Worm (Caenorhabditis elegans) whole organism, L3 larva: ENCODE data around the gene C30F2.5.

Experiments used
- R02D3.7 ChIP-seq: fragments of 150-350 bp; optimal IDR thresholded peaks from 2 replicates; lab custom pipeline; 2014; ENCODE audit warnings: missing biosample characterization, missing genetic modification characterization
- ZK546.5 ChIP-seq: sonication (generic microtip); optimal IDR thresholded peaks from 2 replicates; lab custom pipeline; 2017; ENCODE audit warnings: missing biosample characterization, missing genetic modification characterization
- aly-2 ChIP-seq: fragments of 150-350 bp; optimal IDR thresholded peaks from 2 replicates; lab custom pipeline; 2014; ENCODE audit warnings: missing biosample characterization, missing genetic modification characterization
- ama-1 ChIP-seq: fragments of 150-350 bp; optimal IDR thresholded peaks from 2 replicates; lab custom pipeline; 2018
- ceh-28 ChIP-seq: fragments of 150-350 bp; optimal IDR thresholded peaks from 2 replicates; lab custom pipeline; 2014; ENCODE audit warnings: missing biosample characterization, missing genetic modification reagents, missing genetic modification characterization
- ceh-9 ChIP-seq: sonication (generic microtip); optimal IDR thresholded peaks from 2 replicates; lab custom pipeline; 2018; ENCODE audit warnings: missing biosample characterization, missing genetic modification characterization
- daf-12 ChIP-seq: fragments of 150-350 bp; optimal IDR thresholded peaks from 2 replicates; lab custom pipeline; 2014; ENCODE audit warnings: missing biosample characterization, missing genetic modification reagents, missing genetic modification characterization
- egl-27 ChIP-seq: sonication (generic microtip); optimal IDR thresholded peaks from 4 replicates; lab custom pipeline; 2017; ENCODE audit warnings: missing biosample characterization, missing genetic modification reagents, missing genetic modification characterization
- egl-5 ChIP-seq: fragments of 150-350 bp; optimal IDR thresholded peaks from 2 replicates; lab custom pipeline; 2017; ENCODE audit warnings: missing biosample characterization, missing genetic modification reagents, missing genetic modification characterization, inconsistent platforms
- elt-2 ChIP-seq: sonication (generic microtip); optimal IDR thresholded peaks from 2 replicates; lab custom pipeline; 2016; ENCODE audit warnings: missing genetic modification reagents, mild to moderate bottlenecking, missing genetic modification characterization, missing compliant biosample characterization
- elt-3 ChIP-seq, 3 experiments: fragments of 150-350 bp in 1 of 3; sonication (generic microtip) in 2 of 3; optimal IDR thresholded peaks; 2 replicates in 2 of 3; 4 replicates in 1 of 3; lab custom pipeline; 2014 to 2017; ENCODE audit warnings: missing biosample characterization in 3 of 3, missing genetic modification characterization in 3 of 3
- eor-1 ChIP-seq, 2 experiments: fragments of 150-350 bp; optimal IDR thresholded peaks; 2 replicates each; lab custom pipeline; 2014 to 2018; ENCODE audit warnings: missing biosample characterization in 2 of 2, missing genetic modification characterization in 2 of 2
- fkh-2 ChIP-seq: fragments of 150-350 bp; optimal IDR thresholded peaks from 2 replicates; lab custom pipeline; 2014; ENCODE audit warnings: missing biosample characterization, missing genetic modification reagents, missing genetic modification characterization
- fos-1 ChIP-seq: fragments of 150-350 bp; optimal IDR thresholded peaks from 2 replicates; lab custom pipeline; 2014; ENCODE audit warnings: missing biosample characterization, missing genetic modification characterization
- jun-1 ChIP-seq: fragments of 150-350 bp; optimal IDR thresholded peaks from 2 replicates; lab custom pipeline; 2014; ENCODE audit warnings: missing biosample characterization, missing genetic modification reagents, missing genetic modification characterization
- lin-39 ChIP-seq: fragments of 150-350 bp; optimal IDR thresholded peaks from 2 replicates; lab custom pipeline; 2018; ENCODE audit warnings: missing biosample characterization, missing genetic modification reagents, missing genetic modification characterization
- mdl-1 ChIP-seq: fragments of 150-350 bp; optimal IDR thresholded peaks from 2 replicates; lab custom pipeline; 2014; ENCODE audit warnings: missing biosample characterization, missing genetic modification characterization
- mml-1 ChIP-seq: fragments of 150-350 bp; sonication (generic microtip); optimal IDR thresholded peaks from 3 replicates; lab custom pipeline; 2014; ENCODE audit warnings: missing biosample characterization, missing genetic modification characterization
- nhr-237 ChIP-seq: fragments of 150-350 bp; optimal IDR thresholded peaks from 2 replicates; lab custom pipeline; 2014; ENCODE audit warnings: missing biosample characterization, missing genetic modification characterization
- nhr-25 ChIP-seq: sonication (generic microtip); optimal IDR thresholded peaks from 2 replicates; lab custom pipeline; 2017; ENCODE audit warnings: missing biosample characterization, missing genetic modification characterization
- nhr-28 ChIP-seq: fragments of 150-350 bp; optimal IDR thresholded peaks from 2 replicates; lab custom pipeline; 2014; ENCODE audit warnings: missing biosample characterization, missing genetic modification characterization
- nhr-43 ChIP-seq: sonication (generic microtip); optimal IDR thresholded peaks from 2 replicates; lab custom pipeline; 2016; ENCODE audit warnings: mild to moderate bottlenecking, missing genetic modification characterization, missing compliant biosample characterization; ENCODE audit not compliant: poor library complexity, severe bottlenecking
- nhr-67 ChIP-seq: fragments of 150-350 bp; optimal IDR thresholded peaks from 2 replicates; lab custom pipeline; 2014; ENCODE audit warnings: missing biosample characterization, missing genetic modification characterization
- nhr-76 ChIP-seq: fragments of 150-350 bp; sonication (generic microtip); optimal IDR thresholded peaks from 5 replicates; lab custom pipeline; 2014; ENCODE audit warnings: missing biosample characterization, missing genetic modification characterization
- pha-4 ChIP-seq: fragments of 150-350 bp; optimal IDR thresholded peaks from 2 replicates; lab custom pipeline; 2014; ENCODE audit warnings: missing biosample characterization, missing genetic modification reagents, missing genetic modification characterization
- pqm-1 ChIP-seq: fragments of 150-350 bp; optimal IDR thresholded peaks from 2 replicates; lab custom pipeline; 2017; ENCODE audit warnings: missing biosample characterization, missing genetic modification characterization, inconsistent platforms
- sea-2 ChIP-seq: fragments of 150-350 bp; sonication (generic microtip); optimal IDR thresholded peaks from 4 replicates; lab custom pipeline; 2014; ENCODE audit warnings: missing biosample characterization, missing genetic modification reagents, missing genetic modification characterization
- snpc-4 ChIP-seq: fragments of 150-350 bp; optimal IDR thresholded peaks from 2 replicates; lab custom pipeline; 2014; ENCODE audit warnings: missing biosample characterization, missing genetic modification characterization
- tbx-2 ChIP-seq: sonication (generic microtip); optimal IDR thresholded peaks from 2 replicates; lab custom pipeline; 2016; ENCODE audit warnings: mild to moderate bottlenecking, missing genetic modification characterization, missing compliant biosample characterization
- unc-62 ChIP-seq: fragments of 150-350 bp; sonication (generic microtip); optimal IDR thresholded peaks from 4 replicates; lab custom pipeline; 2014; ENCODE audit warnings: missing biosample characterization, missing genetic modification reagents, missing genetic modification characterization
- zag-1 ChIP-seq: fragments of 150-350 bp; optimal IDR thresholded peaks from 2 replicates; lab custom pipeline; 2014; ENCODE audit warnings: missing biosample characterization, missing genetic modification characterization
- ztf-4 ChIP-seq: fragments of 150-350 bp; optimal IDR thresholded peaks from 2 replicates; lab custom pipeline; 2014; ENCODE audit warnings: missing biosample characterization, missing genetic modification characterization

The C30F2.5 gene

ce11 chrX:16076470-16076869, 18.0 kb upstream of the C30F2.5 start, which contains the start of gene C30F2.4:
Gene C30F2.4, minus strand, starts transcription at chrX:16076570.
- TF ChIP-seq unc-62 (GFP tag; lab: Kevin White, UChicago) (no peak), aly-2 (tag; lab: Kevin White, UChicago) (no peak), nhr-25 (tag; lab: Kevin White, UChicago) (no peak), R02D3.7 (tag; lab: Kevin White, UChicago) (no peak), fkh-2 (tag; lab: Kevin White, UChicago) (no peak), egl-27 (tag; lab: Kevin White, UChicago) (no peak), pqm-1 (tag; lab: Kevin White, UChicago) (no peak), pha-4 (tag; lab: Kevin White, UChicago) (no peak), egl-5 (no peak), snpc-4 (no peak), fos-1 (tag; lab: Kevin White, UChicago) (no peak), ztf-4 (tag; lab: Kevin White, UChicago) (no peak), ceh-28 (tag; lab: Kevin White, UChicago) (no peak), nhr-67 (tag; lab: Kevin White, UChicago) (no peak), nhr-237 (no peak), nhr-76 (tag; lab: Kevin White, UChicago) (no peak)

ce11 chrX:16078695-16079094, 15.8 kb upstream of the C30F2.5 start:
- TF ChIP-seq nhr-67 (tag; lab: Kevin White, UChicago) = no peak
- TF ChIP-seq ama-1 (lab: Kevin White, UChicago) = no peak
- TF ChIP-seq ceh-28 (tag; lab: Kevin White, UChicago) = no peak
- no peak for TF ChIP-seq tbx-2 (tag; lab: Kevin White, UChicago)
- no peak for TF ChIP-seq fos-1 (tag; lab: Kevin White, UChicago)
- no peak for TF ChIP-seq nhr-28
- no peak for TF ChIP-seq ceh-9
- no peak for TF ChIP-seq sea-2 (GFP tag; lab: Kevin White, UChicago)
- no peak for TF ChIP-seq lin-39 (tag; lab: Kevin White, UChicago)
- TF ChIP-seq egl-27 (tag; lab: Kevin White, UChicago) = no peak
- TF ChIP-seq mml-1 = no peak
- no peak for TF ChIP-seq ZK546.5 (tag; lab: Kevin White, UChicago)
- no peak for TF ChIP-seq nhr-43
- no peak for TF ChIP-seq zag-1 (tag; lab: Kevin White, UChicago)

- peak; percentile 79 for TF ChIP-seq pha-4 (tag; lab: Kevin White, UChicago)
- no peak for TF ChIP-seq zag-1 (tag; lab: Kevin White, UChicago)
- TF ChIP-seq, all 47 proteins: peak for 1
Observed at ce11 chrX:16082024-16082423, 12.4 kb upstream of the C30F2.5 start, which contains the start of gene idpp-14. Gene idpp-14, plus strand, starts transcription at chrX:16082347.

ce11 chrX:16085094-16085493, 9.4 kb upstream of the C30F2.5 start, which contains the start of gene C30F2.2:
Gene C30F2.2, minus strand, starts transcription at chrX:16085215.
- TF ChIP-seq jun-1 (tag; lab: Kevin White, UChicago) = no peak
- TF ChIP-seq pha-4 (tag; lab: Kevin White, UChicago) = peak; percentile 99

- TF ChIP-seq snpc-4 (no peak), daf-12 (tag; lab: Kevin White, UChicago) (no peak), eor-1 (tag; optimal IDR thresholded peaks at IDR 0.05; lab: Kevin White, UChicago) (no peak), elt-2 (tag; lab: Kevin White, UChicago) (peak; percentile 2), mdl-1 (no peak)
Observed at ce11 chrX:16087842-16088241, 6.6 kb upstream of the C30F2.5 start.

- TF ChIP-seq fkh-2 (tag; lab: Kevin White, UChicago) (no peak), elt-3 (tag; optimal IDR thresholded peaks at IDR 0.05; lab: Kevin White, UChicago) (no peak), snpc-4 (peak; percentile 69)
Observed at ce11 chrX:16091166-16091565, 3.3 kb upstream of the C30F2.5 start.
